Worm (Caenorhabditis elegans): Measurements from ENCODE around the gene aakb-1.
A peak's percentile ranks its signal among the peaks of the same experiment; 100 is the strongest.

The aakb-1 gene

ce11 chrX:13781445-13782073 is 26.0 kb downstream of the aakb-1 start:
- TF ChIP-seq nhr-90 (tag; optimal IDR thresholded peaks at IDR 0.05), result peak; percentile 55
- TF ChIP-seq ztf-25 (GFP tag; IDR thresholded peaks at IDR 0.05), result peak; percentile 69; the same call in 1 of the 2 replicates
- TF ChIP-seq F57A8.1 (GFP tag; optimal IDR thresholded peaks at IDR 0.05), result no peak
- no peak for TF ChIP-seq nfyb-1 (GFP tag; IDR thresholded peaks at IDR 0.05)
- TF ChIP-seq nfya-2 (GFP tag; IDR thresholded peaks at IDR 0.05), result no peak
- TF ChIP-seq D2030.7 (GFP tag; IDR thresholded peaks at IDR 0.05), result peak; percentile 70
- no peak for TF ChIP-seq F57C9.4 (tag; optimal IDR thresholded peaks at IDR 0.05)
- TF ChIP-seq hlh-26 (GFP tag; conservative IDR thresholded peaks at IDR 0.05), result no peak
- peak; percentile 91 for TF ChIP-seq lin-26 (GFP tag; IDR thresholded peaks at IDR 0.05)
- no peak for TF ChIP-seq dpl-1 (GFP tag; optimal IDR thresholded peaks at IDR 0.05)
- peak; percentile 79 for TF ChIP-seq hmg-1.2 (GFP tag; IDR thresholded peaks at IDR 0.05)
- TF ChIP-seq rec-8 (tag; optimal IDR thresholded peaks at IDR 0.05), result peak; percentile 23 to 34
- TF ChIP-seq mcd-1 (GFP tag; IDR thresholded peaks at IDR 0.05), result no peak
- TF ChIP-seq hmg-20 (GFP tag; IDR thresholded peaks at IDR 0.05), result peak; percentile 44; the same call in 1 of the 2 replicates
- TF ChIP-seq snpc-1.1 (tag; optimal IDR thresholded peaks at IDR 0.05; ENCODE audit: insufficient read depth), result peak; percentile 23
- TF ChIP-seq ceh-27 (GFP tag; optimal IDR thresholded peaks at IDR 0.05), result peak; percentile 7
- no peak for TF ChIP-seq F33H1.4 (GFP tag; IDR thresholded peaks at IDR 0.05)
- TF ChIP-seq ztf-18 (tag; optimal IDR thresholded peaks at IDR 0.05), result peak; percentile 36
- peak; percentile 66 for TF ChIP-seq snpc-1.3 (tag; optimal IDR thresholded peaks at IDR 0.05; ENCODE audit: insufficient read depth)
- TF ChIP-seq repo-1 (tag; optimal IDR thresholded peaks at IDR 0.05), result no peak
- no peak for TF ChIP-seq snpc-3.4 (tag; optimal IDR thresholded peaks at IDR 0.05)
- TF ChIP-seq Y67H2A.10 (GFP tag; conservative IDR thresholded peaks at IDR 0.05), result no peak
- no peak for TF ChIP-seq hrde-1 (tag; optimal IDR thresholded peaks at IDR 0.05; ENCODE audit: borderline replicate concordance)
- no peak for TF ChIP-seq mel-28 (tag; optimal IDR thresholded peaks at IDR 0.05; ENCODE audit: borderline replicate concordance)
- no peak for TF ChIP-seq ztf-3 (GFP tag; optimal IDR thresholded peaks at IDR 0.05)
- TF ChIP-seq lin-54 (GFP tag; optimal IDR thresholded peaks at IDR 0.05), result peak; percentile 34
- TF ChIP-seq xnd-1 (tag; optimal IDR thresholded peaks at IDR 0.05), result no peak
- 0 out of 2 replicates have a peak, but pooled peaks have one; percentile 11 for TF ChIP-seq egrh-3 (GFP tag; IDR thresholded peaks at IDR 0.05)
- TF ChIP-seq let-526 (GFP tag; IDR thresholded peaks at IDR 0.05), result no peak
- TF ChIP-seq nhr-120 (GFP tag; IDR thresholded peaks at IDR 0.05), result 0 out of 2 replicates have a peak, but pooled peaks have one; percentile 64
- TF ChIP-seq attf-5 (GFP tag; optimal IDR thresholded peaks at IDR 0.05), result no peak
- peak; percentile 38 for TF ChIP-seq athp-1 (tag; optimal IDR thresholded peaks at IDR 0.05)
- no peak for TF ChIP-seq lsl-1 (GFP tag; optimal IDR thresholded peaks at IDR 0.05)
- no peak for TF ChIP-seq F37B4.10 (GFP tag; IDR thresholded peaks at IDR 0.05)
- TF ChIP-seq madf-10 (tag; optimal IDR thresholded peaks at IDR 0.05), result peak; percentile 49
- peak; percentile 51 to 53 for TF ChIP-seq let-607 (tag; optimal IDR thresholded peaks at IDR 0.05)
- TF ChIP-seq attf-6 (GFP tag; IDR thresholded peaks at IDR 0.05), result no peak
- no peak for TF ChIP-seq ceh-58 (GFP tag; IDR thresholded peaks at IDR 0.05)
- TF ChIP-seq ceh-91 (GFP tag; IDR thresholded peaks at IDR 0.05), result no peak
- no peak for TF ChIP-seq him-1 (tag; optimal IDR thresholded peaks at IDR 0.05)
- TF ChIP-seq lir-1 (GFP tag; conservative IDR thresholded peaks at IDR 0.05), result no peak
- TF ChIP-seq ZK185.1 (tag; optimal IDR thresholded peaks at IDR 0.05; ENCODE audit: poor library complexity, severe bottlenecking), result peak; percentile 54
- peak; percentile 39 for TF ChIP-seq zim-3 (tag; optimal IDR thresholded peaks at IDR 0.05)
- TF ChIP-seq tlf-1 (GFP tag; optimal IDR thresholded peaks at IDR 0.05), result no peak
- TF ChIP-seq atf-7 (tag; optimal IDR thresholded peaks at IDR 0.05), result peak; percentile 18
- TF ChIP-seq rcor-1 (GFP tag; IDR thresholded peaks at IDR 0.05), result peak; percentile 48; the same call in 1 of the 2 replicates
- no peak for TF ChIP-seq efl-1 (GFP tag; optimal IDR thresholded peaks at IDR 0.05)
